Worm (Caenorhabditis elegans): ENCODE measurements around the gene F33G12.6.

The F33G12.6 gene

DNA sequence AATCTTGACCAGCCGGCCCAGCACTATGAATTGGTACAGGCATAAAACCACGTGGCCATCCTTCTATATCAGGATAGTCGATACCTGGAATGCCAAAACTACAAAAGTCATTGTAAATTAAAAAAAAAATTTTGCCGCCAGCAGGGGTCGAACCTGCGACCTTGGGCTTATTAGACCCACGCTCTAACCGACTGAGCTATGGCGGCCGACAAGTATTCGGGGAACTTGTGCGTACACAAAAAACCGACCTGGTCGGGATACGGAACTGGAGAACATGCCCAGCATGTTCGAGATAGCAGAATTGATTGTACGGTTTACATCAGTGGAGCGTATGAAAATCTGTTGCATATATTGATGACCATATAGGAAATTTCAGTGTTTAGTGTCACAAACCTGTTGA, 7.6 kb downstream of the F33G12.6 start (continued):
- peak; percentile 61; the same call in 1 of the 2 replicates for TF ChIP-seq lin-26 (GFP tag; IDR thresholded peaks at IDR 0.05)
- no peak for TF ChIP-seq cebp-2 (GFP tag; IDR thresholded peaks at IDR 0.05)
- TF ChIP-seq tlf-1 (GFP tag; optimal IDR thresholded peaks at IDR 0.05), result peak; percentile 43
- no peak for TF ChIP-seq unc-62 (GFP tag; optimal IDR thresholded peaks at IDR 0.05)
- no peak for TF ChIP-seq ccch-3 (GFP tag; optimal IDR thresholded peaks at IDR 0.05)
- TF ChIP-seq tbp1 (GFP tag; optimal IDR thresholded peaks at IDR 0.05), result peak; percentile 99
- peak; percentile 55; the same call in 1 of the 2 replicates for TF ChIP-seq ceh-91 (GFP tag; IDR thresholded peaks at IDR 0.05)
- TF ChIP-seq die-1 (tag; optimal IDR thresholded peaks at IDR 0.05), result peak; percentile 15
- peak; percentile 89 for TF ChIP-seq mcd-1 (GFP tag; IDR thresholded peaks at IDR 0.05)
- peak; percentile 63 for TF ChIP-seq C06A6.2 (GFP tag; conservative IDR thresholded peaks at IDR 0.05)
- TF ChIP-seq xnd-1 (tag; optimal IDR thresholded peaks at IDR 0.05), result peak; percentile 2
- TF ChIP-seq nfya-2 (GFP tag; IDR thresholded peaks at IDR 0.05), result no peak
- no peak for TF ChIP-seq nhr-27 (tag; optimal IDR thresholded peaks at IDR 0.05)
- no peak for TF ChIP-seq dpl-1 (GFP tag; optimal IDR thresholded peaks at IDR 0.05)
- peak; percentile 89 for TF ChIP-seq Y56A3A.18 (GFP tag; IDR thresholded peaks at IDR 0.05)
- TF ChIP-seq hrde-1 (tag; optimal IDR thresholded peaks at IDR 0.05; ENCODE audit: borderline replicate concordance), result peak; percentile 20
- no peak for TF ChIP-seq mel-28 (tag; optimal IDR thresholded peaks at IDR 0.05; ENCODE audit: borderline replicate concordance)
- TF ChIP-seq F33H1.4 (GFP tag; IDR thresholded peaks at IDR 0.05), result peak; percentile 72
- no peak for TF ChIP-seq somi-1 (GFP tag; optimal IDR thresholded peaks at IDR 0.05)
- TF ChIP-seq attf-3 (GFP tag; conservative IDR thresholded peaks at IDR 0.05), result 0 out of 2 replicates have a peak, but pooled peaks have one; percentile 48
- 0 out of 2 replicates have a peak, but pooled peaks have one; percentile 43 for TF ChIP-seq B0019.2 (GFP tag; conservative IDR thresholded peaks at IDR 0.05)
- peak; percentile 4 for TF ChIP-seq nhr-90 (tag; optimal IDR thresholded peaks at IDR 0.05)
- no peak for TF ChIP-seq ets-4 (GFP tag; optimal IDR thresholded peaks at IDR 0.05)
- TF ChIP-seq rpc-1 (optimal IDR thresholded peaks at IDR 0.05), result peak; percentile 58
- peak; percentile 66 for TF ChIP-seq rpc-1 (tag; optimal IDR thresholded peaks at IDR 0.05)
- TF ChIP-seq dpff-1 (tag; optimal IDR thresholded peaks at IDR 0.05), result no peak
- TF ChIP-seq zim-3 (tag; optimal IDR thresholded peaks at IDR 0.05), result peak; percentile 38
- TF ChIP-seq F23B12.7 (tag; optimal IDR thresholded peaks at IDR 0.05; ENCODE audit: insufficient read depth), result peak; percentile 35
- no peak for TF ChIP-seq ztf-3 (GFP tag; optimal IDR thresholded peaks at IDR 0.05)
- no peak for TF ChIP-seq tbx-9 (tag; optimal IDR thresholded peaks at IDR 0.05; ENCODE audit: borderline replicate concordance)
- TF ChIP-seq C17E4.6 (GFP tag; IDR thresholded peaks at IDR 0.05), result peak; percentile 52
- TF ChIP-seq him-1 (tag; optimal IDR thresholded peaks at IDR 0.05), result peak; percentile 91
- TF ChIP-seq hlh-12 (tag; optimal IDR thresholded peaks at IDR 0.05), result no peak
- TF ChIP-seq bed-2 (GFP tag; IDR thresholded peaks at IDR 0.05), result no peak
- peak; percentile 72 for TF ChIP-seq hsf-1 (GFP tag; IDR thresholded peaks at IDR 0.05)
- peak; percentile 88 for TF ChIP-seq repo-1 (tag; optimal IDR thresholded peaks at IDR 0.05)
- peak; percentile 34 to 66 for TF ChIP-seq rec-8 (tag; optimal IDR thresholded peaks at IDR 0.05)
- TF ChIP-seq ceh-58 (GFP tag; IDR thresholded peaks at IDR 0.05), result no peak
- no peak for TF ChIP-seq sptf-2 (GFP tag; optimal IDR thresholded peaks at IDR 0.05)
- TF ChIP-seq gei-17 (GFP tag; optimal IDR thresholded peaks at IDR 0.05), result no peak
- peak; percentile 75 for TF ChIP-seq F49E8.2 (tag; optimal IDR thresholded peaks at IDR 0.05; ENCODE audit: insufficient read depth)
- peak; percentile 73 for TF ChIP-seq madf-3 (GFP tag; IDR thresholded peaks at IDR 0.05)
- 0 out of 2 replicates have a peak, but pooled peaks have one; percentile 63 for TF ChIP-seq bed-1 (GFP tag; IDR thresholded peaks at IDR 0.05)
- TF ChIP-seq ama-1 (optimal IDR thresholded peaks at IDR 0.05), result no peak
- peak in 1 of 2 experiments; percentile 68 for TF ChIP-seq ama-1 (GFP tag; optimal IDR thresholded peaks at IDR 0.05)
- TF ChIP-seq hmg-1.2 (GFP tag; IDR thresholded peaks at IDR 0.05), result peak; percentile 74
- TF ChIP-seq D2030.7 (GFP tag; IDR thresholded peaks at IDR 0.05), result peak; percentile 74
- peak; percentile 89 for TF ChIP-seq dox-1 (GFP tag; IDR thresholded peaks at IDR 0.05)

Data from whole organism, young adult.